Fruit fly (Drosophila melanogaster) whole organism, embryonic: ENCODE results near the gene Pdcd4.
A peak's percentile ranks its signal among the peaks of the same experiment; 100 is the strongest.

Experiments used
- Atf6 ChIP-seq: fragments of 200-800 bp; sonication (Bioruptor generic); IDR thresholded peaks from 2 replicates; pipeline ENCODE4 v1.3.6; 2022; ENCODE audit warnings: missing biosample characterization, missing genetic modification characterization
- CG10565 ChIP-seq: fragments of 200-800 bp; sonication (Bioruptor generic); optimal IDR thresholded peaks from 3 replicates; lab custom pipeline; 2016; ENCODE audit warnings: missing biosample characterization, mild to moderate bottlenecking, missing genetic modification characterization
- CG10654 ChIP-seq: fragments of 200-800 bp; sonication (Bioruptor generic); optimal IDR thresholded peaks from 2 replicates; lab custom pipeline; 2016; ENCODE audit warnings: missing biosample characterization, missing genetic modification characterization
- CG3847 ChIP-seq: fragments of 200-800 bp; sonication (Bioruptor generic); IDR thresholded peaks from 2 replicates; pipeline ENCODE4 v1.3.6; 2022; ENCODE audit warnings: missing biosample characterization, missing genetic modification characterization
- Ravus ChIP-seq: fragments of 200-800 bp; sonication (Bioruptor generic); IDR thresholded peaks from 2 replicates; pipeline ENCODE4 v1.3.6; 2022; ENCODE audit warnings: missing biosample characterization, missing genetic modification characterization
- crp ChIP-seq, 2 experiments: fragments of 200-800 bp; sonication (Bioruptor generic); optimal IDR thresholded peaks; 2 replicates in 1 of 2; 3 replicates in 1 of 2; lab custom pipeline; 2017; ENCODE audit warnings: missing biosample characterization in 2 of 2, missing genetic modification characterization in 2 of 2, mild to moderate bottlenecking in 1 of 2, moderate library complexity in 1 of 2
- sr ChIP-seq: fragments of 200-800 bp; sonication (Bioruptor generic); IDR thresholded peaks from 3 replicates; pipeline ENCODE4 v1.3.6; 2022; ENCODE audit warnings: missing biosample characterization, missing genetic modification characterization
- trem ChIP-seq: fragments of 200-800 bp; optimal IDR thresholded peaks from 3 replicates; lab custom pipeline; 2019; ENCODE audit warnings: missing biosample characterization, mild to moderate bottlenecking, missing genetic modification characterization, moderate library complexity

- TF ChIP-seq trem (peak; percentile 94), CG10565 (peak; percentile 82), Ravus (GFP tag; lab: Robert Waterston, UW) (peak; percentile 85), CG3847 (GFP tag; lab: Robert Waterston, UW) (peak; percentile 92), CG10654 (GFP tag; lab: Kevin White, UChicago) (peak; percentile 95), sr (peak; percentile 61; the same call in 1 of the 3 replicates), crp (GFP tag; optimal IDR thresholded peaks at IDR 0.05; lab: Kevin White, UChicago) (peak; percentile 13 to 85), Atf6 (GFP tag; lab: Robert Waterston, UW) (peak; percentile 96)
Observed at dm6 chrX:13739411-13739888, 15.8 kb downstream of the Pdcd4 start, which contains the start of gene CG11151.
